Fruit fly (Drosophila melanogaster) whole organism: ENCODE measurements around the gene CG8750.

ENCODE experiments used
- Dll ChIP-seq: fragments of >200 bp; optimal IDR thresholded peaks from 2 replicates; lab custom pipeline; 2017
- psq ChIP-seq: fragments of >200 bp; optimal IDR thresholded peaks from 2 replicates; lab custom pipeline; 2017

DNA sequence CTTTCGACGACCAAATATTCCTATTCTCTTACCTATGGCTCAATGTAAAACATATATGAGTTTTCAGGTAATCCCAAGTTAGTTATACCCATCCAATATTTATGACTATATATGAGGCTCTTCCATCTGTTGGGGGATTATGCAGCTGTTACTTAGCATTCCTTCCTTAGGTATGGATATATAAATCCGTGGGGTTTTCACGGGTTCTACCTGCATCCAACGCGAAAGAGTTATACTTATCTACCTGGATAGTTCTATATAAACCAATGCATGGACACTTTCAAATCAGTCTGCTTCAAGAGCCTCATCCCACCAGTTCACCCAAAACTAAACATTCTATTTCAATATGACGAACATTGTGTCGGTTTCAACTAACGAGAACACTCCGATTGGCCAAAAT is 5.4 kb downstream of the CG8750 start, which contains the start of gene CG43184:
- TF ChIP-seq psq (lab: Kevin White, UChicago) (no peak), Dll (lab: Kevin White, UChicago) (no peak)
